Worm (Caenorhabditis elegans): ENCODE results near the gene C04H5.1.
A peak's percentile ranks its signal among the peaks of the same experiment; 100 is the strongest.

Gene C04H5.1

ce11 chrII:14488661-14489060 is 45.4 kb upstream of the C04H5.1 start, which contains the start of gene usp-14 (continued):
- TF ChIP-seq set-16 (GFP tag; IDR thresholded peaks at IDR 0.05) (no peak), daf-19 (GFP tag; conservative IDR thresholded peaks at IDR 0.05) (no peak), F37D6.2 (tag; optimal IDR thresholded peaks at IDR 0.05) (peak; percentile 15), mxl-2 (GFP tag; conservative IDR thresholded peaks at IDR 0.05) (no peak), R02D3.7 (tag; optimal IDR thresholded peaks at IDR 0.05) (no peak), nhr-25 (tag; optimal IDR thresholded peaks at IDR 0.05; ENCODE audit: borderline replicate concordance, insufficient read depth) (no peak), ceh-82 (tag; optimal IDR thresholded peaks at IDR 0.05) (no peak), sdz-12 (GFP tag; optimal IDR thresholded peaks at IDR 0.05) (no peak), F26F4.8 (GFP tag; conservative IDR thresholded peaks at IDR 0.05) (no peak), aha-1 (tag) (peak; percentile 98), ceh-44 (GFP tag; IDR thresholded peaks at IDR 0.05) (no peak), mep-1 (tag; optimal IDR thresholded peaks at IDR 0.05) (peak; percentile 53), ceh-20 (GFP tag; IDR thresholded peaks at IDR 0.05) (peak; percentile 28; the same call in 1 of the 2 replicates), unc-130 (GFP tag; optimal IDR thresholded peaks at IDR 0.05) (no peak), daf-8 (GFP tag; IDR thresholded peaks at IDR 0.05) (no peak), rbr-2 (tag; optimal IDR thresholded peaks at IDR 0.05) (peak; percentile 44), lin-39 (tag; optimal IDR thresholded peaks at IDR 0.05) (no peak), zip-2 (tag; optimal IDR thresholded peaks at IDR 0.05) (no peak), dmd-6 (GFP tag; IDR thresholded peaks at IDR 0.05) (peak; percentile 53), gei-8 (GFP tag; optimal IDR thresholded peaks at IDR 0.05) (no peak), Y5F2A.4 (GFP tag; optimal IDR thresholded peaks at IDR 0.05) (no peak), ctbp-1 (GFP tag; IDR thresholded peaks at IDR 0.05) (no peak), pha-4 (GFP tag; IDR thresholded peaks at IDR 0.05) (no peak), pha-4 (tag; optimal IDR thresholded peaks at IDR 0.05) (no peak), arid-1 (GFP tag; conservative IDR thresholded peaks at IDR 0.05) (no peak), dmd-9 (GFP tag; IDR thresholded peaks at IDR 0.05) (no peak), T20F7.1 (GFP tag; optimal IDR thresholded peaks at IDR 0.05) (no peak), vab-7 (GFP tag; IDR thresholded peaks at IDR 0.05) (0 out of 2 replicates have a peak, but pooled peaks have one; percentile 16), ama-1 (optimal IDR thresholded peaks at IDR 0.05) (no peak), hif-1 (tag; optimal IDR thresholded peaks at IDR 0.05) (peak in 1 of 2 experiments; percentile 71), T26A8.4 (GFP tag; IDR thresholded peaks at IDR 0.05) (0 out of 2 replicates have a peak, but pooled peaks have one; percentile 23), ZK337.2 (GFP tag; IDR thresholded peaks at IDR 0.05) (no peak), snpc-1.2 (GFP tag; IDR thresholded peaks at IDR 0.05) (no peak), F44E2.7 (GFP tag; IDR thresholded peaks at IDR 0.05) (no peak), ztf-7 (tag; optimal IDR thresholded peaks at IDR 0.05) (peak; percentile 23), nhr-77 (tag; optimal IDR thresholded peaks at IDR 0.05) (peak; percentile 60), mdl-1 (tag; optimal IDR thresholded peaks at IDR 0.05) (no peak), mxl-3 (GFP tag; optimal IDR thresholded peaks at IDR 0.05) (peak; percentile 3), egl-43 (GFP tag; IDR thresholded peaks at IDR 0.05) (no peak), mes-2 (tag; optimal IDR thresholded peaks at IDR 0.05; ENCODE audit: poor library complexity, severe bottlenecking) (peak; percentile 81), daf-12 (tag; optimal IDR thresholded peaks at IDR 0.05) (no peak), madf-5 (GFP tag; IDR thresholded peaks at IDR 0.05) (no peak), nhr-111 (GFP tag; optimal IDR thresholded peaks at IDR 0.05) (no peak), ceh-62 (tag; optimal IDR thresholded peaks at IDR 0.05) (no peak), lin-38 (GFP tag; IDR thresholded peaks at IDR 0.05) (peak; percentile 71), Y48G9A.11 (GFP tag; IDR thresholded peaks at IDR 0.05) (no peak), hlh-11 (tag; optimal IDR thresholded peaks at IDR 0.05) (peak; percentile 57), nhr-102 (tag; optimal IDR thresholded peaks at IDR 0.05) (peak; percentile 15), Y75B8A.6 (GFP tag; IDR thresholded peaks at IDR 0.05) (no peak), spr-1 (tag; optimal IDR thresholded peaks at IDR 0.05) (peak; percentile 24), lin-29 (GFP tag; IDR thresholded peaks at IDR 0.05) (no peak), lin-13 (GFP tag; optimal IDR thresholded peaks at IDR 0.05) (no peak)

Data from whole organism, L4 larva.